Fruit fly (Drosophila melanogaster): Measurements from ENCODE around the gene Rab11.

Gene Rab11

DNA sequence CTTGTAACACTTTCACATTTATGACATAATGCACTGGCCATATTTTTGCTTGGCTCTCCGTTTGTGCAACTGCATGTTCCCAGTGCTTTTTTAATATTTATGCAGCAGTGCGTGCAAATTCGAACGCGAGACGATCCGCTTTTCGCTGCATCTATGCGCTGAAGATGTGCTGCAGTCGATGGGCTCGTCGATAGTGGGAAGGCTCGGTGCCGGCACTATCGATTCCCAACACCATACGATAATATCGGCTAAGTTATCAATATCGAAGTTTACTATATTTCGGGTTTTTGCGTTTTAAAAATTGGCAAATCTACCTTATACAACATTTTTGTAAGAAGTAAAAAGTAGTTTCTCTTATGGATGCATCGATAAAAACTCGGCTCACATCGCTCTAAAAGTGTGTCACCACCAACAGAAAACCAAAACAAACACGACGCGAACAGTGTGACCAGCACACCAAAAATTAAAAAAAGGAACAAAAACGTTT lies 13.5 kb upstream of the Rab11 start, which contains the start of gene RhoGAP93B (continued):
- TF ChIP-seq Opbp (GFP tag; IDR thresholded peaks at IDR 0.05; ENCODE audit: partially characterized antibody) (peak; percentile 99), corto (GFP tag; optimal IDR thresholded peaks at IDR 0.05) (no peak), CG2202 (tag; optimal IDR thresholded peaks at IDR 0.05) (peak; percentile 65), Max (GFP tag; optimal IDR thresholded peaks at IDR 0.05) (peak; percentile 68), Spps (tag; optimal IDR thresholded peaks at IDR 0.05) (peak; percentile 81), D19B (GFP tag; optimal IDR thresholded peaks at IDR 0.05) (peak; percentile 35), CG6175 (GFP tag; IDR thresholded peaks at IDR 0.05) (peak; percentile 85), CG6683 (GFP tag; optimal IDR thresholded peaks at IDR 0.05) (peak; percentile 48), CG3163 (GFP tag; optimal IDR thresholded peaks at IDR 0.05) (peak; percentile 77), ATbp (GFP tag; optimal IDR thresholded peaks at IDR 0.05) (no peak), Lhr (GFP tag; optimal IDR thresholded peaks at IDR 0.05) (peak; percentile 94), CG14441 (GFP tag; IDR thresholded peaks at IDR 0.05) (peak; percentile 92), pan (optimal IDR thresholded peaks at IDR 0.05) (no peak), pan (GFP tag; optimal IDR thresholded peaks at IDR 0.05 in 1 of 2, IDR thresholded peaks at IDR 0.05 in 1 of 2) (peak in 1 of 2 experiments; percentile 82), dati (GFP tag; IDR thresholded peaks at IDR 0.05) (peak; percentile 52; the same call in 1 of the 2 replicates), Ets65A (GFP tag) (peak; percentile 99), slou (GFP tag; optimal IDR thresholded peaks at IDR 0.05) (no peak), CG17802 (tag; optimal IDR thresholded peaks at IDR 0.05) (peak; percentile 49), dm (GFP tag; optimal IDR thresholded peaks at IDR 0.05) (peak; percentile 90), CG6254 (GFP tag; optimal IDR thresholded peaks at IDR 0.05) (peak; percentile 74), CG3726 (GFP tag; IDR thresholded peaks at IDR 0.05) (peak; percentile 86), nom (GFP tag; optimal IDR thresholded peaks at IDR 0.05) (peak; percentile 55), tap (tag; optimal IDR thresholded peaks at IDR 0.05) (no peak), nau (GFP tag; optimal IDR thresholded peaks at IDR 0.05) (no peak), bcd (GFP tag; optimal IDR thresholded peaks at IDR 0.05) (peak; percentile 70), Eip74EF (GFP tag; optimal IDR thresholded peaks at IDR 0.05) (no peak), Dad (GFP tag; optimal IDR thresholded peaks at IDR 0.05) (peak; percentile 92), so (GFP tag; IDR thresholded peaks at IDR 0.05) (peak; percentile 94), Mad (GFP tag; optimal IDR thresholded peaks at IDR 0.05) (peak; percentile 85), CG8944 (GFP tag; optimal IDR thresholded peaks at IDR 0.05) (peak; percentile 81), CG2889 (GFP tag; IDR thresholded peaks at IDR 0.05) (peak; percentile 74; the same call in 2 of the 3 replicates), CG15601 (tag; optimal IDR thresholded peaks at IDR 0.05) (peak; percentile 78), CTCF (GFP tag; optimal IDR thresholded peaks at IDR 0.05) (peak; percentile 44), nmo (GFP tag; optimal IDR thresholded peaks at IDR 0.05) (peak; percentile 93), pum (GFP tag; optimal IDR thresholded peaks at IDR 0.05) (peak; percentile 84), CG16863 (GFP tag; optimal IDR thresholded peaks at IDR 0.05) (peak; percentile 89), sens (GFP tag) (peak; percentile 98), Dip2 (GFP tag; IDR thresholded peaks at IDR 0.05) (peak; percentile 15; the same call in 1 of the 2 replicates), Dbx (GFP tag; IDR thresholded peaks at IDR 0.05) (peak; percentile 97), tll (GFP tag; optimal IDR thresholded peaks at IDR 0.05) (peak in 1 of 2 experiments; percentile 29), Asciz (GFP tag; optimal IDR thresholded peaks at IDR 0.05) (no peak), CG12391 (tag; optimal IDR thresholded peaks at IDR 0.05) (peak; percentile 93), CG7839 (tag; optimal IDR thresholded peaks at IDR 0.05) (peak; percentile 76), CG9215 (GFP tag; IDR thresholded peaks at IDR 0.05) (peak; percentile 90), MESR4 (GFP tag; optimal IDR thresholded peaks at IDR 0.05) (peak; percentile 69), ken (GFP tag; IDR thresholded peaks at IDR 0.05) (peak; percentile 83), pfk (GFP tag; optimal IDR thresholded peaks at IDR 0.05) (peak; percentile 33), Fer3 (tag; optimal IDR thresholded peaks at IDR 0.05) (peak; percentile 82), zen2 (GFP tag; IDR thresholded peaks at IDR 0.05; ENCODE audit: partially characterized antibody) (peak; percentile 100), Abd-B (GFP tag; optimal IDR thresholded peaks at IDR 0.05) (peak; percentile 86)

All from whole organism, embryonic.